Fruit fly (Drosophila melanogaster) whole organism, embryonic: Measurements from ENCODE around the gene RpS12.

Source experiments
- CG10462 ChIP-seq: fragments of 200-800 bp; sonication (Bioruptor generic); optimal IDR thresholded peaks from 2 replicates; lab custom pipeline; 2016; ENCODE audit warnings: missing biosample characterization, missing genetic modification characterization
- CG11456 ChIP-seq: fragments of 200-800 bp; sonication (Bioruptor generic); IDR thresholded peaks from 3 replicates; pipeline ENCODE4 v1.3.6; 2022; ENCODE audit warnings: missing biosample characterization, missing genetic modification characterization
- CG14860 ChIP-seq: fragments of 200-800 bp; sonication (Bioruptor generic); IDR thresholded peaks from 3 replicates; pipeline ENCODE4 v1.3.6; 2022; ENCODE audit warnings: missing biosample characterization, missing genetic modification characterization; ENCODE audit not compliant: partially characterized antibody
- CG17328 ChIP-seq: fragments of 200-800 bp; sonication (Bioruptor generic); IDR thresholded peaks from 2 replicates; pipeline ENCODE4 v1.3.6; 2022; ENCODE audit warnings: missing biosample characterization, missing genetic modification characterization
- CG17829 ChIP-seq: fragments of 200-800 bp; optimal IDR thresholded peaks from 2 replicates; lab custom pipeline; 2019; ENCODE audit warnings: missing biosample characterization, mild to moderate bottlenecking, missing genetic modification characterization, moderate library complexity
- CG2202 ChIP-seq: fragments of 200-800 bp; sonication (Bioruptor generic); optimal IDR thresholded peaks from 2 replicates; lab custom pipeline; 2018; ENCODE audit warnings: missing biosample characterization, mild to moderate bottlenecking, missing genetic modification characterization
- CG2678 ChIP-seq: fragments of 200-800 bp; sonication (Bioruptor generic); optimal IDR thresholded peaks from 3 replicates; lab custom pipeline; 2019; ENCODE audit warnings: missing biosample characterization, mild to moderate bottlenecking, missing genetic modification characterization, moderate library complexity
- CG31441 ChIP-seq: fragments of 200-800 bp; sonication (Bioruptor generic); IDR thresholded peaks from 2 replicates; pipeline ENCODE4 v1.3.6; 2022; ENCODE audit warnings: missing biosample characterization, missing genetic modification characterization
- CG4854 ChIP-seq: fragments of 200-800 bp; sonication (Bioruptor generic); optimal IDR thresholded peaks from 2 replicates; lab custom pipeline; 2016; ENCODE audit warnings: missing biosample characterization, missing genetic modification characterization, inconsistent platforms
- CG5245 ChIP-seq: fragments of 200-800 bp; sonication (Bioruptor generic); optimal IDR thresholded peaks from 3 replicates; lab custom pipeline; 2016; ENCODE audit warnings: missing biosample characterization, missing genetic modification characterization
- CG7357 ChIP-seq: fragments of 200-800 bp; sonication (Bioruptor generic); IDR thresholded peaks from 3 replicates; pipeline ENCODE4 v1.3.6; 2022; ENCODE audit warnings: missing biosample characterization, missing genetic modification characterization
- CG7963 ChIP-seq: fragments of 200-800 bp; sonication (Bioruptor generic); IDR thresholded peaks from 3 replicates; pipeline ENCODE4 v1.3.6; 2022; ENCODE audit warnings: missing biosample characterization, missing genetic modification characterization; ENCODE audit not compliant: partially characterized antibody
- CG9437 ChIP-seq: fragments of 200-800 bp; sonication (Bioruptor generic); optimal IDR thresholded peaks from 2 replicates; lab custom pipeline; 2018; ENCODE audit warnings: missing biosample characterization, mild to moderate bottlenecking, missing genetic modification characterization
- CG9609 ChIP-seq: fragments of 200-800 bp; sonication (Bioruptor generic); optimal IDR thresholded peaks from 3 replicates; lab custom pipeline; 2016; ENCODE audit warnings: missing biosample characterization, missing genetic modification characterization
- CG9932 ChIP-seq: fragments of 200-800 bp; sonication (Bioruptor generic); IDR thresholded peaks from 2 replicates; pipeline ENCODE4 v1.3.6; 2022; ENCODE audit warnings: missing biosample characterization, missing genetic modification characterization
- Dll ChIP-seq: fragments of 200-800 bp; sonication (Bioruptor generic); IDR thresholded peaks from 4 replicates; pipeline ENCODE4 v1.3.6; 2022; ENCODE audit warnings: missing biosample characterization, missing genetic modification characterization; ENCODE audit not compliant: partially characterized antibody
- Dref ChIP-seq: fragments of 200-800 bp; sonication (Bioruptor generic); IDR thresholded peaks from 2 replicates; pipeline ENCODE4 v1.3.6; 2022; ENCODE audit warnings: missing biosample characterization, missing genetic modification characterization
- Ets97D ChIP-seq: fragments of 200-800 bp; sonication (Bioruptor generic); optimal IDR thresholded peaks from 3 replicates; lab custom pipeline; 2016; ENCODE audit warnings: missing biosample characterization, missing genetic modification characterization
- Gsc ChIP-seq: fragments of 200-800 bp; sonication (Bioruptor generic); IDR thresholded peaks from 2 replicates; pipeline ENCODE4 v1.3.6; 2022; ENCODE audit warnings: missing biosample characterization, missing genetic modification characterization
- H2.0 ChIP-seq: fragments of 200-800 bp; sonication (Bioruptor generic); IDR thresholded peaks from 2 replicates; pipeline ENCODE4 v1.3.6; 2022; ENCODE audit warnings: missing biosample characterization, missing genetic modification characterization
- HmgD ChIP-seq: fragments of 200-800 bp; sonication (Bioruptor generic); optimal IDR thresholded peaks from 3 replicates; lab custom pipeline; 2016; ENCODE audit warnings: missing biosample characterization, missing genetic modification characterization
- Hr39 ChIP-seq: fragments of >200 bp; optimal IDR thresholded peaks from 2 replicates; lab custom pipeline; 2017
- Kr ChIP-seq: fragments of 200-800 bp; sonication (Bioruptor generic); optimal IDR thresholded peaks from 2 replicates; lab custom pipeline; 2017; ENCODE audit warnings: missing biosample characterization, mild to moderate bottlenecking, missing genetic modification characterization
- MBD-R2 ChIP-seq: fragments of 200-800 bp; sonication (Bioruptor generic); IDR thresholded peaks from 2 replicates; pipeline ENCODE4 v1.3.6; 2022; ENCODE audit warnings: missing biosample characterization, missing genetic modification characterization
- Mes4 ChIP-seq: fragments of 200-800 bp; sonication (Bioruptor generic); optimal IDR thresholded peaks from 2 replicates; lab custom pipeline; 2016; ENCODE audit warnings: missing biosample characterization, missing genetic modification characterization
- Nf-YC ChIP-seq: fragments of 200-800 bp; optimal IDR thresholded peaks from 3 replicates; lab custom pipeline; 2019; ENCODE audit warnings: missing biosample characterization, mild to moderate bottlenecking, missing genetic modification characterization, moderate library complexity
- Optix ChIP-seq: fragments of 200-800 bp; sonication (Bioruptor generic); IDR thresholded peaks from 3 replicates; pipeline ENCODE4 v1.3.6; 2022; ENCODE audit warnings: missing biosample characterization, missing genetic modification characterization
- Pdp1 ChIP-seq, 2 experiments: fragments of 200-800 bp; sonication (Bioruptor generic); optimal IDR thresholded peaks; 3 replicates each; lab custom pipeline; 2016; ENCODE audit warnings: missing biosample characterization in 2 of 2, missing genetic modification characterization in 2 of 2, mild to moderate bottlenecking in 1 of 2, moderate library complexity in 1 of 2
- Sin3A ChIP-seq: fragments of >200 bp; optimal IDR thresholded peaks from 2 replicates; lab custom pipeline; 2018
- ap ChIP-seq: fragments of 200-800 bp; sonication (Bioruptor generic); IDR thresholded peaks from 2 replicates; pipeline ENCODE4 v1.3.6; 2022; ENCODE audit warnings: missing biosample characterization, missing genetic modification characterization
- ash1 ChIP-seq: fragments of 200-800 bp; sonication (Bioruptor generic); optimal IDR thresholded peaks from 2 replicates; lab custom pipeline; 2018; ENCODE audit warnings: missing biosample characterization, mild to moderate bottlenecking, missing genetic modification characterization
- az2 ChIP-seq: fragments of 200-800 bp; sonication (Bioruptor generic); optimal IDR thresholded peaks from 3 replicates; lab custom pipeline; 2016; ENCODE audit warnings: missing biosample characterization, missing genetic modification characterization
- ci ChIP-seq: fragments of 200-800 bp; sonication (Bioruptor generic); IDR thresholded peaks from 3 replicates; pipeline ENCODE4 v1.3.6; 2022; ENCODE audit warnings: missing biosample characterization, missing genetic modification characterization
- dmrt11E ChIP-seq: fragments of 200-800 bp; sonication (Bioruptor generic); optimal IDR thresholded peaks from 3 replicates; lab custom pipeline; 2018; ENCODE audit warnings: missing biosample characterization, mild to moderate bottlenecking, missing genetic modification characterization, moderate library complexity
- dpn ChIP-seq, 2 experiments: fragments of 200-800 bp; sonication (Bioruptor generic); optimal IDR thresholded peaks; 3 replicates each; lab custom pipeline; 2016; ENCODE audit warnings: missing biosample characterization in 2 of 2, missing genetic modification characterization in 2 of 2
- ems ChIP-seq: fragments of 200-800 bp; sonication (Bioruptor generic); optimal IDR thresholded peaks from 3 replicates; lab custom pipeline; 2016; ENCODE audit warnings: missing biosample characterization, missing genetic modification characterization
- grn ChIP-seq: fragments of 200-800 bp; sonication (Bioruptor generic); optimal IDR thresholded peaks from 3 replicates; lab custom pipeline; 2017; ENCODE audit warnings: missing biosample characterization, missing genetic modification characterization
- hb ChIP-seq: fragments of 200-800 bp; sonication (Bioruptor generic); IDR thresholded peaks from 3 replicates; pipeline ENCODE4 v1.3.6; 2022; ENCODE audit warnings: missing biosample characterization, missing genetic modification characterization; ENCODE audit not compliant: partially characterized antibody
- hkb ChIP-seq, 2 experiments: fragments of 200-800 bp in 1 of 2; fragments of >200 bp in 1 of 2; sonication (Bioruptor generic) in 1 of 2; IDR thresholded peaks in 1 of 2; optimal IDR thresholded peaks in 1 of 2; 2 replicates each; pipeline versions ENCODE4 v1.3.6 to Lab custom; 2017 to 2022; ENCODE audit warnings: missing biosample characterization in 1 of 2, missing genetic modification characterization in 1 of 2
- knrl ChIP-seq: fragments of 200-800 bp; sonication (Bioruptor generic); IDR thresholded peaks from 3 replicates; pipeline ENCODE4 v1.3.6; 2022; ENCODE audit warnings: missing biosample characterization, missing genetic modification characterization; ENCODE audit not compliant: partially characterized antibody
- maf-S ChIP-seq: fragments of 200-800 bp; sonication (Bioruptor generic); optimal IDR thresholded peaks from 2 replicates; lab custom pipeline; 2016; ENCODE audit warnings: missing biosample characterization, missing genetic modification characterization
- onecut ChIP-seq: fragments of 200-800 bp; sonication (Bioruptor generic); IDR thresholded peaks from 2 replicates; pipeline ENCODE4 v1.3.6; 2022; ENCODE audit warnings: missing biosample characterization, missing genetic modification characterization
- p53 ChIP-seq: fragments of 200-800 bp; sonication (Bioruptor generic); optimal IDR thresholded peaks from 2 replicates; lab custom pipeline; 2016; ENCODE audit warnings: missing biosample characterization, missing genetic modification characterization
- pho ChIP-seq: fragments of 200-800 bp; sonication (Bioruptor generic); optimal IDR thresholded peaks from 2 replicates; lab custom pipeline; 2016; ENCODE audit warnings: missing biosample characterization, missing genetic modification characterization
- pzg ChIP-seq: fragments of 200-800 bp; sonication (Bioruptor generic); optimal IDR thresholded peaks from 3 replicates; lab custom pipeline; 2018; ENCODE audit warnings: missing biosample characterization, mild to moderate bottlenecking, missing genetic modification characterization, moderate library complexity
- slou ChIP-seq: fragments of 200-800 bp; sonication (Bioruptor generic); optimal IDR thresholded peaks from 3 replicates; lab custom pipeline; 2016; ENCODE audit warnings: missing biosample characterization, missing genetic modification characterization
- sr ChIP-seq: fragments of 200-800 bp; sonication (Bioruptor generic); IDR thresholded peaks from 3 replicates; pipeline ENCODE4 v1.3.6; 2022; ENCODE audit warnings: missing biosample characterization, missing genetic modification characterization
- ttk ChIP-seq: fragments of 200-800 bp; sonication (Bioruptor generic); IDR thresholded peaks from 2 replicates; pipeline ENCODE4 v2.1.2; 2022; ENCODE audit warnings: missing biosample characterization, missing genetic modification characterization
- twi ChIP-seq: fragments of 200-800 bp; optimal IDR thresholded peaks from 2 replicates; lab custom pipeline; 2019; ENCODE audit warnings: missing biosample characterization, mild to moderate bottlenecking, missing genetic modification characterization, moderate library complexity
- vvl ChIP-seq: fragments of 200-800 bp; sonication (Bioruptor generic); IDR thresholded peaks from 2 replicates; pipeline ENCODE4 v1.3.6; 2022; ENCODE audit warnings: missing biosample characterization, missing genetic modification characterization

RpS12 gene

DNA sequence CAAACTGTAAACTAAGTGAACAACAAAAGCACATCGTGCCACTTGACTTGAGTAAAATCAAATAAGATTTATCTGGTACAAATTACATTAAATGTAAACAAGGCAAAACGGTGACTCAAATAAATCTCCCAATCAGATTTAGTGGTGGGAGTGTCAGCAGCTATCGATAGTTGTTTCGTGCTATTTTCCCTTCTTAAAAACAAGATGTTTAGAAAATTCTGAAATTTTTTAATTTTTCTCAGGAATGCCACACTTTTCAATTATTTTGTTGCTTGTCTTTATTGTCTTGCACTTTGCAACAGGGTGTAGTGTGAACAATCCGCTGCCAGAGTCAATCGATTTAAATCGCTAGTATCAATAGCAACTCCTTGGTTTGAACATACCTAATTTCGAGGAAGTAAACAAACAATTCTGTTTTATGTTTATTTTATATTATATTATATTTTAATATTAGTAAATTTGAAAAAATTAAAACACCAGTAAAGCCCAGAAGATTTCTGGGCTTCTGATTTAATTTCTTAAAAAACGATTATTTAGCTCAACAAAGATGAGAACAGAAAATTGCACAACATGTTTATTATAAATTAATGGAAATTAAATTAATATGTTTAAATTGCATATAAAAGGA is 7.8 kb upstream of the RpS12 start, which contains the start of gene MICAL-like (continued):
- TF ChIP-seq CG9609 (GFP tag; lab: Kevin White, UChicago) (peak; percentile 4), Kr (GFP tag; lab: Kevin White, UChicago) (no peak), CG17328 (GFP tag; lab: Robert Waterston, UW) (peak; percentile 16; the same call in 1 of the 2 replicates), Nf-YC (no peak), CG7963 (GFP tag; lab: Robert Waterston, UW) (peak; percentile 71), Dll (peak; percentile 94), hkb (optimal IDR thresholded peaks at IDR 0.05; lab: Kevin White, UChicago) (no peak), hkb (GFP tag; IDR thresholded peaks at IDR 0.05; lab: Robert Waterston, UW) (peak; percentile 36; the same call in 1 of the 2 replicates), maf-S (GFP tag; lab: Kevin White, UChicago) (no peak), CG14860 (GFP tag; lab: Robert Waterston, UW) (peak; percentile 77), grn (GFP tag; lab: Kevin White, UChicago) (peak; percentile 18), Gsc (GFP tag; lab: Robert Waterston, UW) (no peak), Pdp1 (GFP tag; optimal IDR thresholded peaks at IDR 0.05; lab: Kevin White, UChicago) (peak in 1 of 2 experiments; percentile 4), Optix (GFP tag; lab: Robert Waterston, UW) (0 out of 3 replicates have a peak, but pooled peaks have one; percentile 33), CG11456 (GFP tag; lab: Robert Waterston, UW) (peak; percentile 4; the same call in 1 of the 3 replicates), ci (GFP tag; lab: Robert Waterston, UW) (peak; percentile 56; the same call in 1 of the 3 replicates), CG5245 (peak; percentile 13), CG9437 (peak; percentile 6), ash1 (no peak), CG10462 (no peak), ems (GFP tag; lab: Kevin White, UChicago) (no peak), slou (GFP tag; lab: Kevin White, UChicago) (no peak), hb (peak; percentile 80), pho (GFP tag; lab: Kevin White, UChicago) (no peak), p53 (GFP tag; lab: Kevin White, UChicago) (no peak), H2.0 (GFP tag; lab: Robert Waterston, UW) (peak; percentile 13; the same call in 1 of the 2 replicates), CG4854 (no peak), sr (GFP tag; lab: Robert Waterston, UW) (no peak), CG31441 (no peak), MBD-R2 (GFP tag; lab: Robert Waterston, UW) (peak; percentile 65)

- peak; percentile 91 for TF ChIP-seq ap (GFP tag; lab: Robert Waterston, UW)
- peak; percentile 67 for TF ChIP-seq az2 (GFP tag; lab: Kevin White, UChicago)
- TF ChIP-seq Mes4 (GFP tag; lab: Kevin White, UChicago): peak; percentile 51
- peak; percentile 75 for TF ChIP-seq CG17829
- no peak for TF ChIP-seq Sin3A (lab: Kevin White, UChicago)
- TF ChIP-seq ci (GFP tag; lab: Robert Waterston, UW): peak; percentile 89
- peak; percentile 76 for TF ChIP-seq HmgD (GFP tag; lab: Kevin White, UChicago)
- peak; percentile 50 for TF ChIP-seq Dref
- TF ChIP-seq Ets97D (GFP tag; lab: Kevin White, UChicago): peak; percentile 70
- peak; percentile 96 for TF ChIP-seq CG9932
- TF ChIP-seq twi (tag; lab: Kevin White, UChicago): peak; percentile 17
- peak; percentile 62 for TF ChIP-seq dmrt11E
- peak; percentile 92 for TF ChIP-seq CG11456 (GFP tag; lab: Robert Waterston, UW)
- peak; percentile 92 for TF ChIP-seq CG2678 (tag; lab: Kevin White, UChicago)
- TF ChIP-seq knrl (GFP tag; lab: Robert Waterston, UW): no peak
- TF ChIP-seq onecut: peak; percentile 84
- peak; percentile 60 for TF ChIP-seq CG7357
- peak; percentile 96 for TF ChIP-seq vvl (GFP tag; lab: Robert Waterston, UW)
- TF ChIP-seq CG2202 (tag; lab: Kevin White, UChicago): peak; percentile 47
- peak; percentile 74 for TF ChIP-seq ttk (GFP tag; lab: Robert Waterston, UW)
- peak; percentile 51 for TF ChIP-seq pzg (GFP tag; lab: Kevin White, UChicago)
- TF ChIP-seq Hr39 (lab: Kevin White, UChicago): no peak
- TF ChIP-seq dpn (GFP tag; optimal IDR thresholded peaks at IDR 0.05; lab: Kevin White, UChicago): peak; percentile 76
These were observed 7.2 kb upstream of the RpS12 start, which contains the start of gene CG11267 for dm6 chr3L:13015823-13016465. Gene CG11267 (plus strand): TSS chr3L:13016050.
